Fruit fly (Drosophila melanogaster) Kc167 (cell line): ENCODE data around the gene Mfe2.

ENCODE experiments used
- Myc ChIP-seq: fragments of >200 bp; optimal IDR thresholded peaks from 2 replicates; lab custom pipeline; 2017; ENCODE audit warnings: missing external identifiers
- Sin3A ChIP-seq: fragments of >200 bp; optimal IDR thresholded peaks from 2 replicates; lab custom pipeline; 2018; ENCODE audit warnings: missing external identifiers
- h ChIP-seq: fragments of >200 bp; optimal IDR thresholded peaks from 3 replicates; lab custom pipeline; 2018; ENCODE audit warnings: missing external identifiers
- insv ChIP-seq: fragments of >200 bp; optimal IDR thresholded peaks from 3 replicates; lab custom pipeline; 2018; ENCODE audit warnings: missing external identifiers
- psq ChIP-seq: fragments of >200 bp; optimal IDR thresholded peaks from 2 replicates; lab custom pipeline; 2017; ENCODE audit warnings: missing external identifiers
- ttk ChIP-seq: sonication (Bioruptor generic); optimal IDR thresholded peaks from 2 replicates; lab custom pipeline; 2017; ENCODE audit warnings: missing external identifiers

DNA sequence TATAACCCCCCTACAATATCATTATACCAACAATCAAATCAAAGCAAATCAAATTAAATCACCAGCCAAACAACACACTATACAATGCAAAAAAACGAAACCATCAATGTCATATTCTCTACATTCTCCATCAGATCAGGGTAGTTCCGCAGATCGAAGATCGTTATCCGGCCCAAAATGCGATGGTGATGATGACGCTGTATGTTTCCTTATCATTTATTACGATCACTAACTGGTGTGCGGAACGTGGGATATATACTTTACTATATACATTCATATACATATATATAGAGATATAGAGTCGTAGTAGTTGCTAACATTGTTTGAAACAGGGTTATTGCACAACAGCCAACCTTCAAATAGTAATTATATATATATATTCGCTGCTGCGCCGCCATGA is 10.6 kb downstream of the Mfe2 start:
- no peak for TF ChIP-seq h
- no peak for TF ChIP-seq ttk
- TF ChIP-seq psq (lab: Kevin White, UChicago) = no peak
- no peak for TF ChIP-seq insv
- no peak for TF ChIP-seq Sin3A
- TF ChIP-seq Myc (lab: Kevin White, UChicago) = no peak
